Worm (Caenorhabditis elegans) whole organism, L4/young adult: ENCODE results near the gene M151.1.

Experiments used
- W03F9.2 ChIP-seq: fragments of 150-350 bp; optimal IDR thresholded peaks from 2 replicates; lab custom pipeline; 2014; ENCODE audit warnings: missing biosample characterization, missing genetic modification characterization
- him-1 ChIP-seq: sonication (generic microtip); optimal IDR thresholded peaks from 2 replicates; lab custom pipeline; 2016; ENCODE audit warnings: missing genotype, missing genetic modification reagents, missing genetic modification characterization, missing compliant biosample characterization

- TF ChIP-seq W03F9.2 (tag; lab: Kevin White, UChicago) (no peak), him-1 (no peak)
These were observed 42.6 kb upstream of the M151.1 start, which contains the start of gene Y49F6A.11 for ce11 chrII:3598721-3599120.
